Fruit fly (Drosophila melanogaster) whole organism: ENCODE data around the gene eIF3g2.

Experiments
- CG8478 ChIP-seq: fragments of >200 bp; optimal IDR thresholded peaks from 2 replicates; lab custom pipeline; 2018; ENCODE audit warnings: inconsistent platforms
- Dll ChIP-seq: fragments of >200 bp; optimal IDR thresholded peaks from 2 replicates; lab custom pipeline; 2017
- EcR ChIP-seq, 2 experiments: fragments of >200 bp; optimal IDR thresholded peaks; 2 replicates each; lab custom pipeline; 2017; ENCODE audit warnings: missing biosample characterization in 2 of 2, missing genetic modification characterization in 2 of 2, missing genetic modification reagents in 2 of 2
- pan ChIP-seq: fragments of >200 bp; optimal IDR thresholded peaks from 2 replicates; lab custom pipeline; 2017
- psq ChIP-seq: fragments of >200 bp; optimal IDR thresholded peaks from 2 replicates; lab custom pipeline; 2017
- usp ChIP-seq: fragments of >200 bp; optimal IDR thresholded peaks from 2 replicates; lab custom pipeline; 2017; ENCODE audit warnings: missing biosample characterization, missing genetic modification characterization, mixed read lengths

The eIF3g2 gene

dm6 chr3R:20407771-20408315 lies at the start of gene eIF3g2, which contains the start of gene Tmlh:
Gene eIF3g2 (plus strand): TSS chr3R:20408265.
Gene Tmlh (minus strand): TSS chr3R:20407871.
- TF ChIP-seq EcR (GFP tag; optimal IDR thresholded peaks at IDR 0.05; lab: Kevin White, UChicago), result no peak
- TF ChIP-seq CG8478, result no peak
- no peak for TF ChIP-seq psq
- TF ChIP-seq usp (GFP tag; lab: Kevin White, UChicago), result no peak
- TF ChIP-seq pan, result no peak
- no peak for TF ChIP-seq Dll (lab: Kevin White, UChicago)

dm6 chr3R:20360008-20360407 lies 48.1 kb upstream of the eIF3g2 start, which contains the start of gene MtnC:
Gene MtnC (plus strand): TSS chr3R:20360308.
- TF ChIP-seq psq (no peak), CG8478 (no peak), EcR (GFP tag; optimal IDR thresholded peaks at IDR 0.05; lab: Kevin White, UChicago) (no peak), Dll (lab: Kevin White, UChicago) (no peak), pan (no peak), usp (GFP tag; lab: Kevin White, UChicago) (no peak)

- no peak for TF ChIP-seq pan
- TF ChIP-seq usp (GFP tag; lab: Kevin White, UChicago), result no peak
- TF ChIP-seq CG8478, result no peak
- TF ChIP-seq Dll (lab: Kevin White, UChicago), result no peak
Measured at dm6 chr3R:20407245-20407644, 820 bp upstream of the eIF3g2 start.

dm6 chr3R:20422092-20422491 lies 14.0 kb downstream of the eIF3g2 start:
- no peak for TF ChIP-seq pan
- TF ChIP-seq usp (GFP tag; lab: Kevin White, UChicago), result no peak
- no peak for TF ChIP-seq Dll (lab: Kevin White, UChicago)
- no peak for TF ChIP-seq EcR (GFP tag; optimal IDR thresholded peaks at IDR 0.05; lab: Kevin White, UChicago)
- TF ChIP-seq psq, result no peak
- TF ChIP-seq CG8478, result no peak

DNA sequence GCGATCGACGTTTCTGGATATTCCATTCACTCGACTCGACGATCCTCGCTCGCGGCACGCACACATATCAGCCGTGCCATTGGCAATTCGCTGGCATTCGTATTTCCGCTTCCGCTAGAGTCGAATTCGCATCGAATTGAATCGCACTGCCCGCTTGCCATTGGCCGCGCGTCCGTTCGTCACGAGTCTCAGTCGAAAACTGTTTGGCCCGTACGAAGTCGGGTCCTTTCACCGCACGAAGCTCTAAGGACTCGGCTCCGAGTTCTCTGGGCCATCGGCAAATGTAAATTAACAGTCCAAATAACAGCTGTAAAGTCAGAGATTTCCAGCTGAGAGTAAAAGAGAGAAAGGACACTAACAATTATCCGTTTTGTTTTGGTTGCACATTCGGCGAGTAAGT lies 41.4 kb downstream of the eIF3g2 start:
- TF ChIP-seq psq, result no peak
- TF ChIP-seq EcR (GFP tag; optimal IDR thresholded peaks at IDR 0.05; lab: Kevin White, UChicago), result no peak
- TF ChIP-seq Dll (lab: Kevin White, UChicago), result no peak
- TF ChIP-seq usp (GFP tag; lab: Kevin White, UChicago), result no peak
- no peak for TF ChIP-seq pan
- no peak for TF ChIP-seq CG8478
